Fruit fly (Drosophila melanogaster): Measurements from ENCODE around the gene CG31248.

CG31248 gene

DNA sequence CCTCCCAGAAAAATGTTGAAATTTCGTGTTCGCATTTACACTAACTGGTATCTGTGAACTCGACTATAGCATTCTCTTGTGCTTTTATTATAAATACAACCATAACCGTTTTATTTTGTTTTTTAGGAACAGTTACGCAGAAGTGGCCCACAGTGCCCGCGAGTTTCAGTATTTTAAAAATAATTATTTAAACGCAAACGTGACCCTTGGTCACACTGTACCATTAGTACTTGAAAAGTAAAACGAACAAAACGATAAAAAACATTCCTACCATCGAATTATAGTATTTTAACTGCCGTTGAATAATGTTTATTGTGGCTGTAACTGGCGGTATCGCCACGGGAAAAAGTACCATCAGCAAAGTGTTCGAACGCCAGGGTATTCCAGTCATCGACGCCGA lies 47.1 kb upstream of the CG31248 start, which contains the start of gene Dpck (continued):
- TF ChIP-seq CG13624 (GFP tag; optimal IDR thresholded peaks at IDR 0.05) = peak; percentile 46
- TF ChIP-seq CG7839 (tag; optimal IDR thresholded peaks at IDR 0.05) = peak; percentile 8
- TF ChIP-seq CG10431 (GFP tag; optimal IDR thresholded peaks at IDR 0.05) = peak; percentile 16
- peak; percentile 10 for TF ChIP-seq tin (GFP tag; optimal IDR thresholded peaks at IDR 0.05)
- peak; percentile 9 for TF ChIP-seq CG13775 (GFP tag; optimal IDR thresholded peaks at IDR 0.05)
- TF ChIP-seq NfI (GFP tag; optimal IDR thresholded peaks at IDR 0.05) = peak; percentile 5
- TF ChIP-seq Sin3A (optimal IDR thresholded peaks at IDR 0.05) = peak; percentile 8
- TF ChIP-seq grau (tag; optimal IDR thresholded peaks at IDR 0.05) = peak; percentile 33
- TF ChIP-seq CG3163 (GFP tag; optimal IDR thresholded peaks at IDR 0.05) = no peak
- no peak for TF ChIP-seq wdn (GFP tag; IDR thresholded peaks at IDR 0.05)
- peak; percentile 85 for TF ChIP-seq row (GFP tag; IDR thresholded peaks at IDR 0.05)
- TF ChIP-seq CG2678 (tag; optimal IDR thresholded peaks at IDR 0.05) = peak; percentile 29
- TF ChIP-seq wek (GFP tag; optimal IDR thresholded peaks at IDR 0.05) = no peak
- peak; percentile 21 for TF ChIP-seq nmo (GFP tag; optimal IDR thresholded peaks at IDR 0.05)
- TF ChIP-seq CG10654 (GFP tag; optimal IDR thresholded peaks at IDR 0.05) = peak; percentile 0
- TF ChIP-seq phol (tag; optimal IDR thresholded peaks at IDR 0.05) = peak; percentile 41
- TF ChIP-seq CG10565 (GFP tag; optimal IDR thresholded peaks at IDR 0.05) = no peak
- peak; percentile 18 for TF ChIP-seq Max (GFP tag; optimal IDR thresholded peaks at IDR 0.05)
- TF ChIP-seq Xbp1 (GFP tag; optimal IDR thresholded peaks at IDR 0.05) = peak; percentile 19
- TF ChIP-seq lilli (GFP tag; optimal IDR thresholded peaks at IDR 0.05) = peak; percentile 36
- TF ChIP-seq caup (GFP tag; optimal IDR thresholded peaks at IDR 0.05; ENCODE audit: severe bottlenecking) = peak; percentile 17
- TF ChIP-seq dm (GFP tag; optimal IDR thresholded peaks at IDR 0.05) = peak; percentile 19
- TF ChIP-seq onecut (GFP tag; IDR thresholded peaks at IDR 0.05) = 0 out of 2 replicates have a peak, but pooled peaks have one; percentile 13
- peak in 1 of 2 experiments; percentile 12 for TF ChIP-seq Eip74EF (GFP tag; optimal IDR thresholded peaks at IDR 0.05)
- peak; percentile 39 for TF ChIP-seq CG30403 (GFP tag; optimal IDR thresholded peaks at IDR 0.05)
- no peak for TF ChIP-seq fd64A (GFP tag; optimal IDR thresholded peaks at IDR 0.05)
- TF ChIP-seq Ets65A (GFP tag) = peak; percentile 95
- no peak for TF ChIP-seq CG34224 (GFP tag; IDR thresholded peaks at IDR 0.05; ENCODE audit: partially characterized antibody)
- TF ChIP-seq org-1 (GFP tag; optimal IDR thresholded peaks at IDR 0.05) = no peak
- TF ChIP-seq CG15514 (GFP tag; optimal IDR thresholded peaks at IDR 0.05) = peak; percentile 2
- peak; percentile 30 for TF ChIP-seq CG4424 (GFP tag; optimal IDR thresholded peaks at IDR 0.05)
- TF ChIP-seq CG12391 (tag; optimal IDR thresholded peaks at IDR 0.05) = peak; percentile 49
- TF ChIP-seq Med (GFP tag) = peak; percentile 80
- no peak for TF ChIP-seq bigmax (GFP tag; optimal IDR thresholded peaks at IDR 0.05)
- TF ChIP-seq insv (GFP tag; optimal IDR thresholded peaks at IDR 0.05) = peak in 1 of 2 experiments; percentile 16
- TF ChIP-seq CG18011 (GFP tag; optimal IDR thresholded peaks at IDR 0.05) = peak; percentile 7
- no peak for TF ChIP-seq Oli (tag; optimal IDR thresholded peaks at IDR 0.05)
- 0 out of 2 replicates have a peak, but pooled peaks have one; percentile 32 for TF ChIP-seq CG3847 (GFP tag; IDR thresholded peaks at IDR 0.05)
- TF ChIP-seq Hmr (GFP tag; optimal IDR thresholded peaks at IDR 0.05) = peak; percentile 46
- TF ChIP-seq lab (GFP tag; optimal IDR thresholded peaks at IDR 0.05) = peak; percentile 31
- TF ChIP-seq CG18764 (GFP tag; optimal IDR thresholded peaks at IDR 0.05) = peak; percentile 3
- TF ChIP-seq Myb (GFP tag; optimal IDR thresholded peaks at IDR 0.05) = peak; percentile 63
- peak; percentile 13 for TF ChIP-seq BEAF-32 (GFP tag; optimal IDR thresholded peaks at IDR 0.05)
- no peak for TF ChIP-seq BtbVII (GFP tag; optimal IDR thresholded peaks at IDR 0.05)
- TF ChIP-seq YL-1 (GFP tag; optimal IDR thresholded peaks at IDR 0.05) = peak; percentile 49
- peak; percentile 7 for TF ChIP-seq bab2 (GFP tag; optimal IDR thresholded peaks at IDR 0.05)
- TF ChIP-seq sr (GFP tag; IDR thresholded peaks at IDR 0.05) = no peak
- TF ChIP-seq HHEX (GFP tag; optimal IDR thresholded peaks at IDR 0.05) = peak; percentile 29
- peak; percentile 57 for TF ChIP-seq pzg (GFP tag; optimal IDR thresholded peaks at IDR 0.05)
- TF ChIP-seq CTCF (GFP tag; optimal IDR thresholded peaks at IDR 0.05) = peak; percentile 14

All from whole organism, embryonic.